Worm (Caenorhabditis elegans) whole organism, young adult: ENCODE results near the gene D2024.18.

ENCODE experiments used
- B0336.3 ChIP-seq: fragments of 200-800 bp; sonication (Bioruptor generic); IDR thresholded peaks from 2 replicates; pipeline ENCODE4 v1.3.6; 2022; ENCODE audit warnings: missing genetic modification characterization, missing compliant biosample characterization
- C17E4.6 ChIP-seq: fragments of 200-800 bp; sonication (Bioruptor generic); IDR thresholded peaks from 2 replicates; pipeline ENCODE4 v1.3.6; 2022; ENCODE audit warnings: missing genetic modification reagents, missing genetic modification characterization, missing compliant biosample characterization
- D2030.7 ChIP-seq: fragments of 200-800 bp; sonication (Bioruptor generic); IDR thresholded peaks from 2 replicates; pipeline ENCODE4 v1.3.6; 2022; ENCODE audit warnings: missing genetic modification reagents, missing genetic modification characterization, missing compliant biosample characterization
- F57A8.1 ChIP-seq: fragments of 200-800 bp; sonication (Bioruptor generic); optimal IDR thresholded peaks from 2 replicates; lab custom pipeline; 2018; ENCODE audit warnings: mild to moderate bottlenecking, missing genetic modification characterization, moderate library complexity, missing compliant biosample characterization
- K12H6.12 ChIP-seq: fragments of 200-800 bp; sonication (Bioruptor generic); optimal IDR thresholded peaks from 2 replicates; lab custom pipeline; 2018; ENCODE audit warnings: mild to moderate bottlenecking, missing genetic modification characterization, missing compliant biosample characterization
- T26A5.8 ChIP-seq: sonication (generic microtip); optimal IDR thresholded peaks from 2 replicates; lab custom pipeline; 2016; ENCODE audit warnings: missing genetic modification characterization, missing compliant biosample characterization
- aptf-2 ChIP-seq: fragments of 200-800 bp; sonication (Bioruptor generic); conservative IDR thresholded peaks from 2 replicates; pipeline ENCODE4 v1.3.6; 2022; ENCODE audit warnings: missing genetic modification reagents, missing genetic modification characterization, missing compliant biosample characterization
- atf-7 ChIP-seq: sonication (generic microtip); optimal IDR thresholded peaks from 2 replicates; lab custom pipeline; 2017; ENCODE audit warnings: mild to moderate bottlenecking, missing genetic modification characterization, missing compliant biosample characterization
- athp-1 ChIP-seq: sonication (generic microtip); optimal IDR thresholded peaks from 2 replicates; lab custom pipeline; 2017; ENCODE audit warnings: mild to moderate bottlenecking, missing genetic modification characterization, missing compliant biosample characterization
- bed-1 ChIP-seq: fragments of 200-800 bp; sonication (Bioruptor generic); IDR thresholded peaks from 2 replicates; pipeline ENCODE4 v1.3.6; 2022; ENCODE audit warnings: missing genetic modification reagents, missing genetic modification characterization, missing compliant biosample characterization
- bed-2 ChIP-seq: fragments of 200-800 bp; sonication (Bioruptor generic); IDR thresholded peaks from 2 replicates; pipeline ENCODE4 v1.3.6; 2022; ENCODE audit warnings: missing genetic modification reagents, missing genetic modification characterization, missing compliant biosample characterization
- cebp-1 ChIP-seq, 2 experiments: fragments of 200-800 bp in 1 of 2; sonication (Bioruptor generic) in 1 of 2; sonication (generic microtip) in 1 of 2; IDR thresholded peaks in 1 of 2; optimal IDR thresholded peaks in 1 of 2; 2 replicates each; pipeline versions ENCODE4 v1.3.6 to Lab custom; 2017 to 2022; ENCODE audit warnings: missing compliant biosample characterization in 2 of 2, missing genetic modification characterization in 2 of 2, mild to moderate bottlenecking in 1 of 2, missing genetic modification reagents in 1 of 2, moderate library complexity in 1 of 2
- ceh-27 ChIP-seq: fragments of 200-800 bp; sonication (Bioruptor generic); optimal IDR thresholded peaks from 2 replicates; lab custom pipeline; 2018; ENCODE audit warnings: mild to moderate bottlenecking, missing genetic modification characterization, moderate library complexity, missing compliant biosample characterization
- ceh-91 ChIP-seq: fragments of 200-800 bp; sonication (Bioruptor generic); IDR thresholded peaks from 2 replicates; pipeline ENCODE4 v1.3.6; 2022; ENCODE audit warnings: missing genetic modification reagents, missing genetic modification characterization, missing compliant biosample characterization
- die-1 ChIP-seq: sonication (generic microtip); optimal IDR thresholded peaks from 2 replicates; lab custom pipeline; 2016; ENCODE audit warnings: missing genotype, mild to moderate bottlenecking, missing genetic modification characterization, missing compliant biosample characterization
- dpff-1 ChIP-seq: sonication (generic microtip); optimal IDR thresholded peaks from 2 replicates; lab custom pipeline; 2017; ENCODE audit warnings: mild to moderate bottlenecking, missing genetic modification characterization, missing compliant biosample characterization
- dpl-1 ChIP-seq: fragments of 150-350 bp; optimal IDR thresholded peaks from 2 replicates; lab custom pipeline; 2014; ENCODE audit warnings: missing biosample characterization, missing genetic modification reagents, missing genetic modification characterization
- efl-1 ChIP-seq: fragments of 150-350 bp; optimal IDR thresholded peaks from 2 replicates; lab custom pipeline; 2014; ENCODE audit warnings: missing biosample characterization, missing genetic modification reagents, missing genetic modification characterization
- egl-44 ChIP-seq: fragments of 200-800 bp; sonication (Bioruptor generic); IDR thresholded peaks from 2 replicates; pipeline ENCODE4 v1.3.6; 2022; ENCODE audit warnings: missing genetic modification reagents, missing genetic modification characterization, missing compliant biosample characterization
- fkh-3 ChIP-seq: sonication (generic microtip); optimal IDR thresholded peaks from 2 replicates; lab custom pipeline; 2016; ENCODE audit warnings: mild to moderate bottlenecking, missing genetic modification characterization, missing compliant biosample characterization
- hlh-12 ChIP-seq: sonication (generic microtip); optimal IDR thresholded peaks from 2 replicates; lab custom pipeline; 2016; ENCODE audit warnings: missing genetic modification characterization, missing compliant biosample characterization
- hlh-26 ChIP-seq: fragments of 200-800 bp; sonication (Bioruptor generic); conservative IDR thresholded peaks from 2 replicates; pipeline ENCODE4 v1.3.6; 2022; ENCODE audit warnings: missing genetic modification reagents, missing genetic modification characterization, missing compliant biosample characterization
- hmg-1.2 ChIP-seq: fragments of 200-800 bp; sonication (Bioruptor generic); IDR thresholded peaks from 2 replicates; pipeline ENCODE4 v1.3.6; 2022; ENCODE audit warnings: missing genetic modification reagents, missing genetic modification characterization, missing compliant biosample characterization
- let-526 ChIP-seq: fragments of 200-800 bp; sonication (Bioruptor generic); IDR thresholded peaks from 2 replicates; pipeline ENCODE4 v1.3.6; 2022; ENCODE audit warnings: missing genetic modification reagents, missing genetic modification characterization, missing compliant biosample characterization
- lin-26 ChIP-seq: fragments of 200-800 bp; sonication (Bioruptor generic); IDR thresholded peaks from 2 replicates; pipeline ENCODE4 v1.3.6; 2022; ENCODE audit warnings: missing genetic modification reagents, missing genetic modification characterization, missing compliant biosample characterization
- madf-6 ChIP-seq: fragments of 200-800 bp; sonication (Bioruptor generic); IDR thresholded peaks from 2 replicates; pipeline ENCODE4 v1.3.6; 2022; ENCODE audit warnings: missing genetic modification reagents, missing genetic modification characterization, missing compliant biosample characterization
- madf-8 ChIP-seq: fragments of 200-800 bp; sonication (Bioruptor generic); conservative IDR thresholded peaks from 2 replicates; pipeline ENCODE4 v1.3.6; 2022; ENCODE audit warnings: missing genetic modification reagents, missing genetic modification characterization, missing compliant biosample characterization
- mes-4 ChIP-seq: sonication (generic microtip); optimal IDR thresholded peaks from 2 replicates; lab custom pipeline; 2016; ENCODE audit warnings: missing genotype, missing genetic modification characterization, missing compliant biosample characterization
- mxl-1 ChIP-seq: sonication (generic microtip); optimal IDR thresholded peaks from 2 replicates; lab custom pipeline; 2016; ENCODE audit warnings: missing genetic modification characterization, missing compliant biosample characterization
- nhr-80 ChIP-seq: sonication (generic microtip); optimal IDR thresholded peaks from 2 replicates; lab custom pipeline; 2016; ENCODE audit warnings: missing genetic modification characterization, missing compliant biosample characterization
- rcor-1 ChIP-seq: fragments of 200-800 bp; sonication (Bioruptor generic); IDR thresholded peaks from 2 replicates; pipeline ENCODE4 v1.3.6; 2022; ENCODE audit warnings: missing genetic modification reagents, missing genetic modification characterization, missing compliant biosample characterization
- repo-1 ChIP-seq: sonication (generic microtip); optimal IDR thresholded peaks from 2 replicates; lab custom pipeline; 2017; ENCODE audit warnings: mild to moderate bottlenecking, missing genetic modification characterization, missing compliant biosample characterization
- sdz-38 ChIP-seq: sonication (generic microtip); optimal IDR thresholded peaks from 2 replicates; lab custom pipeline; 2016; ENCODE audit warnings: missing genotype, missing genetic modification characterization, missing compliant biosample characterization
- somi-1 ChIP-seq: fragments of 200-800 bp; sonication (Bioruptor generic); optimal IDR thresholded peaks from 2 replicates; lab custom pipeline; 2018; ENCODE audit warnings: mild to moderate bottlenecking, missing genetic modification characterization, missing compliant biosample characterization
- tbp1 ChIP-seq: fragments of 200-800 bp; sonication (Bioruptor generic); optimal IDR thresholded peaks from 2 replicates; lab custom pipeline; 2018; ENCODE audit warnings: mild to moderate bottlenecking, missing genetic modification characterization, missing compliant biosample characterization
- tbx-9 ChIP-seq: sonication (generic microtip); optimal IDR thresholded peaks from 2 replicates; lab custom pipeline; 2016; ENCODE audit warnings: borderline replicate concordance, missing genetic modification characterization, inconsistent platforms, missing compliant biosample characterization
- xnd-1 ChIP-seq: sonication (generic microtip); optimal IDR thresholded peaks from 2 replicates; lab custom pipeline; 2016; ENCODE audit warnings: missing genotype, missing genetic modification reagents, missing genetic modification characterization, missing compliant biosample characterization
- ztf-26 ChIP-seq: sonication (generic microtip); optimal IDR thresholded peaks from 2 replicates; lab custom pipeline; 2017; ENCODE audit warnings: missing genetic modification characterization, missing compliant biosample characterization

The D2024.18 gene

ce11 chrIV:7211313-7211712 is 38.9 kb upstream of the D2024.18 start:
- TF ChIP-seq efl-1 (GFP tag; lab: Kevin White, UChicago) (peak; percentile 81), ceh-91 (GFP tag; lab: Robert Waterston, UW) (0 out of 2 replicates have a peak, but pooled peaks have one; percentile 16), hmg-1.2 (GFP tag; lab: Robert Waterston, UW) (peak; percentile 38; the same call in 1 of the 2 replicates), let-526 (GFP tag; lab: Robert Waterston, UW) (no peak), die-1 (tag; lab: Kevin White, UChicago) (peak; percentile 5), cebp-1 (GFP tag; IDR thresholded peaks at IDR 0.05; lab: Robert Waterston, UW) (no peak), cebp-1 (tag; optimal IDR thresholded peaks at IDR 0.05; lab: Kevin White, UChicago) (no peak), aptf-2 (GFP tag; lab: Robert Waterston, UW) (peak; percentile 83), madf-6 (GFP tag; lab: Robert Waterston, UW) (peak; percentile 90), madf-8 (GFP tag; lab: Robert Waterston, UW) (peak; percentile 67), atf-7 (tag; lab: Kevin White, UChicago) (no peak), D2030.7 (GFP tag; lab: Robert Waterston, UW) (no peak; the same call in 1 of the 2 replicates), dpl-1 (GFP tag; lab: Kevin White, UChicago) (no peak), bed-2 (no peak), xnd-1 (tag; lab: Kevin White, UChicago) (peak; percentile 42), lin-26 (no peak), hlh-26 (GFP tag; lab: Robert Waterston, UW) (no peak)
- TF ChIP-seq, all 124 proteins: peak for 8

ce11 chrIV:7212769-7213168 is 37.5 kb upstream of the D2024.18 start:
- TF ChIP-seq nhr-80 (tag; lab: Kevin White, UChicago) (peak; percentile 37), rcor-1 (no peak), tbx-9 (tag; lab: Kevin White, UChicago) (no peak), ztf-26 (tag; lab: Kevin White, UChicago) (no peak), hlh-12 (tag; lab: Kevin White, UChicago) (no peak)
- TF ChIP-seq, all 124 proteins: peak for 1

- TF ChIP-seq D2030.7 (GFP tag; lab: Robert Waterston, UW) (no peak), egl-44 (no peak), C17E4.6 (no peak), rcor-1 (no peak), F57A8.1 (GFP tag; lab: Kevin White, UChicago) (no peak), bed-1 (GFP tag; lab: Robert Waterston, UW) (no peak), athp-1 (no peak), T26A5.8 (tag; lab: Kevin White, UChicago) (no peak), ceh-27 (GFP tag; lab: Kevin White, UChicago) (no peak), somi-1 (no peak), K12H6.12 (tag; lab: Kevin White, UChicago) (no peak), sdz-38 (tag; lab: Kevin White, UChicago) (no peak), mes-4 (tag; lab: Kevin White, UChicago) (no peak), B0336.3 (GFP tag; lab: Robert Waterston, UW) (no peak), fkh-3 (tag; lab: Kevin White, UChicago) (no peak)
These were observed 34.0 kb upstream of the D2024.18 start for ce11 chrIV:7216210-7216609.

ce11 chrIV:7219398-7220087 is 30.7 kb upstream of the D2024.18 start, which contains the start of the genes glb-23 and R13A1.1:
Gene glb-23, minus strand, starts transcription at chrIV:7219498.
Gene R13A1.1, plus strand, starts transcription at chrIV:7220037.
- TF ChIP-seq tbp1: no peak
- TF ChIP-seq let-526 (GFP tag; lab: Robert Waterston, UW): no peak
- no peak for TF ChIP-seq repo-1 (tag; lab: Kevin White, UChicago)
- TF ChIP-seq mxl-1 (tag; lab: Kevin White, UChicago): no peak
- no peak for TF ChIP-seq dpff-1 (tag; lab: Kevin White, UChicago)
